Worm (Caenorhabditis elegans): ENCODE measurements around the gene Y14H12A.1.

DNA sequence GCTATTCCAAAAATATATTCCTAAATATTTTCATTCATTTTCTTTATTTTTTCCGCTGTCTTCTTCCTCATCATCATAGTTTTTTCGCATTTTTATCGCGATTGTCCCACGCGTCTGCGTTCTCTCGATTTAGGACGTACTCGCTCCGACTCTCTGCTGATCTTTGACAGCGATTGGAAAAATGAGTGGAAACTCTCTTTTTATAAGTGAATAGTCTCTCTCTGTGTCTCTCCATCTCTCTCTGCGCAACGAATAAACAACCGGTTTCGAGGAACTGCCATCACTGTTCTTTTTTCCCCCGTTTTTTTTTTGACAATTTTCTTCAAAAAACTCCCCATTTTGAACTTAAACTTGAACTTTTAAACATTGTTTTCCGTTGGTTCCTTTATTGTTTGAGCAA, 41.6 kb upstream of the Y14H12A.1 start:
- TF ChIP-seq lim-6 (tag; optimal IDR thresholded peaks at IDR 0.05) (no peak), sdc-2 (tag; optimal IDR thresholded peaks at IDR 0.05) (no peak)
